Worm (Caenorhabditis elegans) whole organism, late embryonic: ENCODE measurements around the gene K07B1.4.

ENCODE experiments used
- C08G9.2 ChIP-seq: sonication (generic microtip); optimal IDR thresholded peaks from 2 replicates; lab custom pipeline; 2016; ENCODE audit warnings: mild to moderate bottlenecking, missing genetic modification characterization, moderate library complexity, missing compliant biosample characterization
- K02D7.2 ChIP-seq: sonication (generic microtip); optimal IDR thresholded peaks from 2 replicates; lab custom pipeline; 2017; ENCODE audit warnings: mild to moderate bottlenecking, missing genetic modification characterization, missing compliant biosample characterization
- Y22D7AL.16 ChIP-seq: sonication (generic microtip); optimal IDR thresholded peaks from 2 replicates; lab custom pipeline; 2016; ENCODE audit warnings: missing genetic modification characterization, missing compliant biosample characterization
- ama-1 ChIP-seq: fragments of 150-350 bp; optimal IDR thresholded peaks from 2 replicates; lab custom pipeline; 2014
- ceh-14 ChIP-seq: sonication (generic microtip); optimal IDR thresholded peaks from 2 replicates; lab custom pipeline; 2016; ENCODE audit warnings: missing genotype, missing genetic modification characterization, missing compliant biosample characterization
- ceh-2 ChIP-seq: sonication (generic microtip); optimal IDR thresholded peaks from 2 replicates; lab custom pipeline; 2016; ENCODE audit warnings: missing genotype, missing genetic modification characterization, missing compliant biosample characterization
- ceh-24 ChIP-seq: sonication (generic microtip); optimal IDR thresholded peaks from 2 replicates; lab custom pipeline; 2016; ENCODE audit warnings: mild to moderate bottlenecking, missing genetic modification characterization, missing compliant biosample characterization
- ceh-31 ChIP-seq: sonication (generic microtip); optimal IDR thresholded peaks from 2 replicates; lab custom pipeline; 2016; ENCODE audit warnings: missing genetic modification characterization, missing compliant biosample characterization
- elt-4 ChIP-seq: sonication (generic microtip); optimal IDR thresholded peaks from 2 replicates; lab custom pipeline; 2016; ENCODE audit warnings: missing genetic modification characterization, missing compliant biosample characterization
- eyg-1 ChIP-seq: sonication (generic microtip); optimal IDR thresholded peaks from 2 replicates; lab custom pipeline; 2016; ENCODE audit warnings: missing genotype, missing genetic modification characterization, missing compliant biosample characterization
- fax-1 ChIP-seq: sonication (generic microtip); optimal IDR thresholded peaks from 2 replicates; lab custom pipeline; 2016; ENCODE audit warnings: missing genotype, missing genetic modification characterization, missing compliant biosample characterization
- fkh-6 ChIP-seq: sonication (generic microtip); optimal IDR thresholded peaks from 2 replicates; lab custom pipeline; 2016; ENCODE audit warnings: missing genetic modification characterization, missing compliant biosample characterization
- gmeb-2 ChIP-seq: sonication (generic microtip); optimal IDR thresholded peaks from 2 replicates; lab custom pipeline; 2016; ENCODE audit warnings: missing genetic modification characterization, inconsistent platforms, missing compliant biosample characterization
- hlh-8 ChIP-seq: sonication (generic microtip); optimal IDR thresholded peaks from 2 replicates; lab custom pipeline; 2016; ENCODE audit warnings: missing genotype, missing genetic modification characterization, missing compliant biosample characterization
- madf-2 ChIP-seq: sonication (generic microtip); optimal IDR thresholded peaks from 2 replicates; lab custom pipeline; 2017; ENCODE audit warnings: missing genetic modification characterization, missing compliant biosample characterization
- nhr-11 ChIP-seq: fragments of 150-350 bp; optimal IDR thresholded peaks from 2 replicates; lab custom pipeline; 2014; ENCODE audit warnings: missing biosample characterization, missing genetic modification characterization
- odd-2 ChIP-seq: sonication (generic microtip); optimal IDR thresholded peaks from 2 replicates; lab custom pipeline; 2017; ENCODE audit warnings: antibody characterized with exemption, mild to moderate bottlenecking, missing genetic modification characterization, missing compliant biosample characterization
- pag-3 ChIP-seq: sonication (generic microtip); optimal IDR thresholded peaks from 2 replicates; lab custom pipeline; 2016; ENCODE audit warnings: missing compliant biosample characterization, missing genetic modification characterization, borderline replicate concordance
- pat-9 ChIP-seq: fragments of 200-800 bp; sonication (Bioruptor generic); optimal IDR thresholded peaks from 2 replicates; lab custom pipeline; 2018; ENCODE audit warnings: mild to moderate bottlenecking, missing genetic modification characterization, moderate library complexity, missing compliant biosample characterization
- pax-1 ChIP-seq: fragments of 150-350 bp; optimal IDR thresholded peaks from 2 replicates; lab custom pipeline; 2014; ENCODE audit warnings: missing biosample characterization, missing genetic modification characterization
- pha-2 ChIP-seq: sonication (generic microtip); optimal IDR thresholded peaks from 2 replicates; lab custom pipeline; 2017; ENCODE audit warnings: mild to moderate bottlenecking, missing genetic modification characterization, missing compliant biosample characterization
- pros-1 ChIP-seq: fragments of 150-350 bp; optimal IDR thresholded peaks from 2 replicates; lab custom pipeline; 2014; ENCODE audit warnings: missing biosample characterization, missing genetic modification reagents, missing genetic modification characterization
- rnt-1 ChIP-seq: sonication (generic microtip); optimal IDR thresholded peaks from 2 replicates; lab custom pipeline; 2016; ENCODE audit warnings: missing genetic modification characterization, missing compliant biosample characterization
- sox-4 ChIP-seq: sonication (generic microtip); optimal IDR thresholded peaks from 2 replicates; lab custom pipeline; 2017; ENCODE audit warnings: mild to moderate bottlenecking, missing genetic modification characterization, inconsistent platforms, missing compliant biosample characterization
- tbx-2 ChIP-seq: sonication (generic microtip); optimal IDR thresholded peaks from 2 replicates; lab custom pipeline; 2016; ENCODE audit warnings: missing genetic modification characterization, missing compliant biosample characterization
- ttx-3 ChIP-seq: sonication (generic microtip); optimal IDR thresholded peaks from 2 replicates; lab custom pipeline; 2016; ENCODE audit warnings: missing genetic modification reagents, missing genetic modification characterization, missing compliant biosample characterization
- unc-3 ChIP-seq, 2 experiments: fragments of 200-800 bp in 1 of 2; sonication (Bioruptor generic) in 1 of 2; sonication (generic microtip) in 1 of 2; conservative IDR thresholded peaks in 1 of 2; optimal IDR thresholded peaks in 1 of 2; 2 replicates each; pipeline versions ENCODE4 v1.3.6 to Lab custom; 2016 to 2022; ENCODE audit warnings: missing compliant biosample characterization in 2 of 2, missing genetic modification characterization in 2 of 2, missing genetic modification reagents in 1 of 2
- unc-42 ChIP-seq: sonication (generic microtip); optimal IDR thresholded peaks from 2 replicates; lab custom pipeline; 2016; ENCODE audit warnings: missing genotype, missing genetic modification characterization, missing compliant biosample characterization
- unc-86 ChIP-seq: sonication (generic microtip); optimal IDR thresholded peaks from 2 replicates; lab custom pipeline; 2016; ENCODE audit warnings: missing genetic modification characterization, missing compliant biosample characterization
- ztf-16 ChIP-seq: sonication (generic microtip); optimal IDR thresholded peaks from 2 replicates; lab custom pipeline; 2017; ENCODE audit warnings: missing genetic modification characterization, missing compliant biosample characterization

Gene K07B1.4

DNA sequence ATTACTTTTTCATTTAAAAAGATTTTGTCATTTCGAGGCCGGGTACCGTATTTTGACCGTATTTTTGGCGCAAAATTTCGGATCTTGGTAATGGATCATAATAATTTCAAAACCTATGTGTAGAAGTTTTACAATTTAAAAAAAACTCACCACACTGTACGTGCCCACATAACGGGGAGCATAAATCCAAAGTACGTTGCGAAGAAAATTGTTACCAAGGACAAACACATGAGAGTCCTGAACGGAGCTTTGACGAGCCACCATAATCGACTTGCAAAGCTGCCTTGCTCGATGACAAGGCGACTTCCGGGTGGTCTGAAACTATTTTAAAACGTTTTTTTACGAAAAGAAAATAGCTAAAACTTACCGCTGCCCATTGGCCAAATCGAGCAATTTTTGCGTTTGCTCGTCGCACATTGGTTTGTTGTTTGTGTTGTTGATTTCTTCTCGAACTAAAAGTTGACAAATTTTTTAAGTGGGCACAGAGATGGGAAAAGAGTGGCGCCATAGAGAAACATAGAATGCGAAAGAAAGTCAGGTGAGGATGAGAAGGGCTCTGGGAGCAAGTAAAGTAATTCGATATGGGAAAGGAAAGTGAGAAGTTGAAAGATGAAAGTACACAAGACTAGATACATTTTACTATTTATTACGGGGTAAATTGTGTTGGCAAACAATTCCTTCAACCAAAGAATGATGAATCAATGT is 4.0 kb downstream of the K07B1.4 start:
- no peak for TF ChIP-seq nhr-11 (tag; lab: Kevin White, UChicago)
- no peak for TF ChIP-seq pax-1 (tag; lab: Kevin White, UChicago)
- TF ChIP-seq pros-1 (tag; lab: Kevin White, UChicago): no peak
- no peak for TF ChIP-seq elt-4 (tag; lab: Kevin White, UChicago)
- no peak for TF ChIP-seq ceh-14
- no peak for TF ChIP-seq ceh-2 (tag; lab: Kevin White, UChicago)
- TF ChIP-seq C08G9.2 (tag; lab: Kevin White, UChicago): no peak
- no peak for TF ChIP-seq hlh-8 (tag; lab: Kevin White, UChicago)
- TF ChIP-seq ttx-3 (tag; lab: Kevin White, UChicago): no peak
- no peak for TF ChIP-seq ztf-16 (tag; lab: Kevin White, UChicago)
- TF ChIP-seq unc-86 (tag; lab: Kevin White, UChicago): no peak
- TF ChIP-seq unc-42: no peak
- TF ChIP-seq K02D7.2: no peak
- TF ChIP-seq fkh-6 (tag; lab: Kevin White, UChicago): no peak
- no peak for TF ChIP-seq ceh-24 (tag; lab: Kevin White, UChicago)
- no peak for TF ChIP-seq gmeb-2 (tag; lab: Kevin White, UChicago)
- TF ChIP-seq tbx-2 (tag; lab: Kevin White, UChicago): no peak
- no peak for TF ChIP-seq eyg-1 (tag; lab: Kevin White, UChicago)
- TF ChIP-seq Y22D7AL.16 (tag; lab: Kevin White, UChicago): no peak
- no peak for TF ChIP-seq fax-1 (tag; lab: Kevin White, UChicago)

DNA sequence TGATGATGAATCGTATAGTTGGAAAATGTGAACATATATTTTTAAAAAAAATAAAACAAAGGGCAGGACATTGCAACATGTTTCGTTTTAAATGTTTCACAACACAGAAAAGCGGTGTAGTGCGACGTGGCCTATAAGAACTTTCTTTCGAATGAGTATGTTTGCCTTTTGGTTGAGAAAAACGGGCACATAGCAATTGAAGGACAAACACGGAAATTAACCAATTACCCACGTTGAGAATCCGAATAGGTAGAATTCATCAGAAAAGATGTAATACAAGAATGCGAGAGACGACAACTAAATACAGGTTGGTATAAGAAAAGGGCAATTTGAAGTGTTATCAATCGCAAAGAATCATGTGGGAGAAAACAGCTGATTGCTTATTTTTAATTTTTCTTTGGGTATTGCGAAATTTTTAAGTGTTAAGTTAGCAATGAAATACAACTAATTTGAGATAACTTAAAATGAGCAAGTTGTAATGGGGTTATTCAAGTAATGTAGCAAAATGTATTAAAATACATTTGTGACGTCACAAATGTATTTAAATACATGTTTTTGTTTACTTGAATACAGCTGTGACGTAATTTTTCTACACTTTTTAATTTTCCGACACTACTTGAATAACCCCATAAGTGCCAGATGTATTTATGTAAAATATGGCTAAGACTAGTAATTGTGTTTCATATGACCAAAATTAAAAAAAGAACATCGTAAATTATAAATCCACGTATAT is 4.7 kb downstream of the K07B1.4 start, which contains the start of gene acl-14:
Gene acl-14, minus strand, starts transcription at position 316 of the 733 bp plus-strand sequence.
- TF ChIP-seq eyg-1 (tag; lab: Kevin White, UChicago): no peak
- no peak for TF ChIP-seq pha-2 (tag; lab: Kevin White, UChicago)
- no peak for TF ChIP-seq unc-3 (GFP tag; conservative IDR thresholded peaks at IDR 0.05; lab: Robert Waterston, UW)
- no peak for TF ChIP-seq unc-3 (tag; optimal IDR thresholded peaks at IDR 0.05; lab: Kevin White, UChicago)
- TF ChIP-seq madf-2 (tag; lab: Kevin White, UChicago): no peak
- no peak for TF ChIP-seq ama-1 (lab: Kevin White, UChicago)
- no peak for TF ChIP-seq rnt-1 (tag; lab: Kevin White, UChicago)
- no peak for TF ChIP-seq hlh-8 (tag; lab: Kevin White, UChicago)
- TF ChIP-seq pat-9 (tag; lab: Kevin White, UChicago): no peak
- TF ChIP-seq pag-3 (tag; lab: Kevin White, UChicago): no peak
- TF ChIP-seq, all 69 proteins: peak for 0

DNA sequence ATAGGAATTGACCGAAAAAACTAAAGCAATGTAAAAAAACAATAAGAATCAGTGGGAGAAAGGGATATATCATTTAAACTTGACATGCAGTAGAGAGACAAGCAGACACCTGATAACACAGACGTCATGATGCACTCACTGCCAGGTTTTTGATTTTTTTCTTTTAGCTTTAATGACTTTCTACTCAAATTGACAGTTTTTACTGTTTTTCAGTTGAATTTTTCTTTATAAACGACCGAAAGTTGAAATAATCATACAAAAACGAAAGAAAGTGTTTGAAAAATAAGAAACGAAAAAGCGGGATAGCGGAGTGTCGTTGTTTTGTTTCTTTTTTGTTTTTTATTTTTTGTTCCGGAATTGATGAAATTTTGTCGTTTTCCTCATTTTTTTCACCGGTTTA is 5.4 kb downstream of the K07B1.4 start, which contains the start of gene ucp-4:
Gene ucp-4, plus strand, starts transcription at position 83 of the 400 bp plus-strand sequence.
- no peak for TF ChIP-seq odd-2 (tag; lab: Kevin White, UChicago)

DNA sequence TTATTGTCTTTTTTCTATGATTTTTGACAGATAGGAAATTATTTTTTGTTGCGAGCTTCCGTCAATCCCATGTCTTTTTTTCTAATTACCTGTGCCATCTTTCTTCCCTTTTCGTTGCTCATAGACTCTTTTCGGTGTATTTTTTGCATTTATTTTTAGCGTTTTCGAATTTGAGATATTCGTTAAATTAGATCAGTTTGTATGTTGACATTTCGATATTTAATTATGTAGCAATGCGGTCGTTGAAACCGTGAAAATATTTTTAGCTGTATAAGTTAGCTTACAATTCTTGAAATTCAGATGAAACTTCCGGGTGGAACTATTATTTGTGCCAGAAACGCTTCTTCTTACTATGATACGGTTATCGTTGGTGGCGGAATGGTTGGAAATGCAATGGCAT is 7.7 kb downstream of the K07B1.4 start, which contains the start of gene coq-6:
Gene coq-6, plus strand, starts transcription at position 301 of the 400 bp plus-strand sequence.
- TF ChIP-seq sox-4 (tag; lab: Kevin White, UChicago) (no peak), ceh-31 (tag; lab: Kevin White, UChicago) (no peak), rnt-1 (tag; lab: Kevin White, UChicago) (no peak)

DNA sequence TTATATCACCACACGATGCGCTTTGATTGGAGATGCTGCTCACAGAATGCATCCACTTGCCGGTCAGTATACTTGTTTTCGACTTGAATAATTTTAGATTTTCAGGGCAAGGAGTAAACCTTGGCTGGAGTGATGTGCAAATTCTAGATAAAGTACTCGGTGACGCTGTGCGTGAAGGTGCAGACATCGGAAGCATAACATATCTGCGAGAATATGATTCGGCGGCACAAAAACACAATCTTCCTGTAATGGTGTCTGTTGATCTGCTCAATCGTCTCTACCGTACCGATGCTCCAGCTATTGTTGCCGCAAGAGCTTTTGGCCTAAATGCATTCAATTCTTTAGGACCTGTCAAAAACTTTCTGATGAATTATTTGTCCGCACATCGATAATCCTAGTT is 9.7 kb downstream of the K07B1.4 start:
- TF ChIP-seq ama-1 (lab: Kevin White, UChicago) (peak; percentile 83), pat-9 (tag; lab: Kevin White, UChicago) (no peak)
